Fruit fly (Drosophila melanogaster): ENCODE results near the gene Vps13B.

Gene Vps13B

DNA sequence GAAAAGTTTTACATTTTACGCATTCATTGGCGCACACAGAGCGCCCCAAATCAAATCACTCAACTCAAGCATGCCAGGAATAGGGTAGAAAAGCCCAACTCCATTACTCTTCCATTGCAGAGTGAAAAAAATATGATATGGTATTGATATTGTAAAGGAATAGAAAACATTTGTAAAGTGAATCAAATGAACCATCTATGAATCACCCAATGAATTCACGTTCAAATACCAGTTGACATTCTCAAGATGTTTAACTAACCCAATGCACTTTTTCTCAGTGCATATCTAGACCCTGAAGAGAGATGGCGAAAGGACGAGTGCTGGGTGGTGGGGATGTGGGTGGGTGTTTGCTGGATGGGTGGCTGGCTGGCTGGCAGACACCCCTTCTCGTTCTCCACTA lies 42.8 kb downstream of the Vps13B start (continued):
- TF ChIP-seq Hr39 (optimal IDR thresholded peaks at IDR 0.05) (no peak), abd-A (tag; optimal IDR thresholded peaks at IDR 0.05) (no peak), Xbp1 (GFP tag; optimal IDR thresholded peaks at IDR 0.05) (peak; percentile 6), sqz (GFP tag; optimal IDR thresholded peaks at IDR 0.05) (no peak), pb (GFP tag; optimal IDR thresholded peaks at IDR 0.05) (no peak), gem (tag; optimal IDR thresholded peaks at IDR 0.05) (peak; percentile 46), disco-r (GFP tag; optimal IDR thresholded peaks at IDR 0.05) (no peak), ewg (GFP tag; optimal IDR thresholded peaks at IDR 0.05) (no peak), Hr51 (GFP tag; optimal IDR thresholded peaks at IDR 0.05) (peak in 1 of 2 experiments; percentile 48), CG11093 (GFP tag; IDR thresholded peaks at IDR 0.05) (no peak), psq (GFP tag; optimal IDR thresholded peaks at IDR 0.05) (no peak), CG15696 (tag; optimal IDR thresholded peaks at IDR 0.05) (no peak), gce (GFP tag; IDR thresholded peaks at IDR 0.05) (peak; percentile 45; the same call in 1 of the 3 replicates), ara (GFP tag; IDR thresholded peaks at IDR 0.05) (peak; percentile 22; the same call in 1 of the 2 replicates), danr (GFP tag; IDR thresholded peaks at IDR 0.05) (0 out of 2 replicates have a peak, but pooled peaks have one; percentile 27), CG18262 (tag; optimal IDR thresholded peaks at IDR 0.05) (no peak), Oaz (GFP tag; IDR thresholded peaks at IDR 0.05) (no peak), CG4707 (GFP tag; optimal IDR thresholded peaks at IDR 0.05) (no peak), CG6689 (GFP tag; IDR thresholded peaks at IDR 0.05) (0 out of 2 replicates have a peak, but pooled peaks have one; percentile 13), Optix (GFP tag; IDR thresholded peaks at IDR 0.05) (no peak), stwl (tag; optimal IDR thresholded peaks at IDR 0.05) (no peak), pum (GFP tag; optimal IDR thresholded peaks at IDR 0.05) (no peak), CG13296 (GFP tag; optimal IDR thresholded peaks at IDR 0.05) (no peak), lilli (GFP tag; optimal IDR thresholded peaks at IDR 0.05) (peak; percentile 21), Fer2 (tag; optimal IDR thresholded peaks at IDR 0.05) (no peak), p53 (GFP tag; optimal IDR thresholded peaks at IDR 0.05) (no peak), Bteb2 (GFP tag; optimal IDR thresholded peaks at IDR 0.05) (no peak), CG13775 (GFP tag; optimal IDR thresholded peaks at IDR 0.05) (no peak), kah (GFP tag; optimal IDR thresholded peaks at IDR 0.05) (no peak), CG14667 (GFP tag; IDR thresholded peaks at IDR 0.05) (no peak), NK7.1 (GFP tag; optimal IDR thresholded peaks at IDR 0.05) (no peak), Rx (GFP tag; IDR thresholded peaks at IDR 0.05) (peak; percentile 23; the same call in 1 of the 2 replicates), CG31441 (GFP tag; IDR thresholded peaks at IDR 0.05) (peak; percentile 10; the same call in 1 of the 2 replicates), cad (GFP tag; optimal IDR thresholded peaks at IDR 0.05) (no peak), CG2678 (tag; optimal IDR thresholded peaks at IDR 0.05) (peak; percentile 66), vnd (GFP tag; IDR thresholded peaks at IDR 0.05; ENCODE audit: partially characterized antibody) (no peak), HLH4C (GFP tag; IDR thresholded peaks at IDR 0.05; ENCODE audit: partially characterized antibody) (no peak), CG12942 (GFP tag; optimal IDR thresholded peaks at IDR 0.05) (no peak), H15 (GFP tag; IDR thresholded peaks at IDR 0.05) (no peak), CG13424 (tag; optimal IDR thresholded peaks at IDR 0.05) (peak; percentile 26), H2.0 (GFP tag; IDR thresholded peaks at IDR 0.05) (peak; percentile 19; the same call in 1 of the 2 replicates), knrl (GFP tag; IDR thresholded peaks at IDR 0.05; ENCODE audit: partially characterized antibody) (no peak), CG12391 (tag; optimal IDR thresholded peaks at IDR 0.05) (peak; percentile 17), Rfx (GFP tag; IDR thresholded peaks at IDR 0.05) (peak; percentile 51), Lim3 (GFP tag; IDR thresholded peaks at IDR 0.05) (no peak), mld (GFP tag; IDR thresholded peaks at IDR 0.05; ENCODE audit: partially characterized antibody) (no peak), CG3847 (GFP tag; IDR thresholded peaks at IDR 0.05) (no peak), ind (GFP tag; optimal IDR thresholded peaks at IDR 0.05) (peak; percentile 22), Sry-δ (GFP tag; optimal IDR thresholded peaks at IDR 0.05) (no peak), CG10366 (GFP tag; IDR thresholded peaks at IDR 0.05) (peak; percentile 27; the same call in 1 of the 2 replicates), CG7839 (tag; optimal IDR thresholded peaks at IDR 0.05) (peak; percentile 31), jigr1 (GFP tag; IDR thresholded peaks at IDR 0.05) (no peak)

All from whole organism, embryonic.